Fruit fly (Drosophila melanogaster) whole organism, embryonic: Measurements from ENCODE around the gene Ns4.

Experiments used
- CG10565 ChIP-seq: fragments of 200-800 bp; sonication (Bioruptor generic); optimal IDR thresholded peaks from 3 replicates; lab custom pipeline; 2016; ENCODE audit warnings: missing biosample characterization, mild to moderate bottlenecking, missing genetic modification characterization
- CG11093 ChIP-seq: fragments of 200-800 bp; sonication (Bioruptor generic); IDR thresholded peaks from 3 replicates; pipeline ENCODE4 v1.3.6; 2022; ENCODE audit warnings: missing biosample characterization, missing genetic modification characterization
- CG12104 ChIP-seq: fragments of 200-800 bp; sonication (Bioruptor generic); optimal IDR thresholded peaks from 3 replicates; lab custom pipeline; 2016; ENCODE audit warnings: missing biosample characterization, missing genetic modification characterization
- CG13894 ChIP-seq: fragments of 200-800 bp; sonication (Bioruptor generic); optimal IDR thresholded peaks from 3 replicates; lab custom pipeline; 2018; ENCODE audit warnings: missing biosample characterization, mild to moderate bottlenecking, missing genetic modification characterization, moderate library complexity
- CG14014 ChIP-seq: fragments of 200-800 bp; sonication (Bioruptor generic); IDR thresholded peaks from 2 replicates; pipeline ENCODE4 v1.3.6; 2022; ENCODE audit warnings: missing biosample characterization, missing genetic modification characterization
- CG15269 ChIP-seq: fragments of 200-800 bp; sonication (Bioruptor generic); optimal IDR thresholded peaks from 2 replicates; lab custom pipeline; 2018; ENCODE audit warnings: missing biosample characterization, mild to moderate bottlenecking, missing genetic modification characterization, moderate library complexity
- CG17186 ChIP-seq: fragments of 200-800 bp; sonication (Bioruptor generic); optimal IDR thresholded peaks from 3 replicates; lab custom pipeline; 2017; ENCODE audit warnings: missing biosample characterization, missing genetic modification reagents, missing genetic modification characterization
- CG17328 ChIP-seq: fragments of 200-800 bp; sonication (Bioruptor generic); IDR thresholded peaks from 2 replicates; pipeline ENCODE4 v1.3.6; 2022; ENCODE audit warnings: missing biosample characterization, missing genetic modification characterization
- CG18599 ChIP-seq: fragments of 200-800 bp; sonication (Bioruptor generic); optimal IDR thresholded peaks from 3 replicates; lab custom pipeline; 2017; ENCODE audit warnings: missing biosample characterization, missing genetic modification characterization, mild to moderate bottlenecking, moderate library complexity, missing genetic modification reagents
- CG2129 ChIP-seq: fragments of 200-800 bp; sonication (Bioruptor generic); IDR thresholded peaks from 2 replicates; pipeline ENCODE4 v1.3.6; 2022; ENCODE audit warnings: missing biosample characterization, missing genetic modification characterization; ENCODE audit not compliant: partially characterized antibody
- CG31365 ChIP-seq: fragments of 200-800 bp; sonication (Bioruptor generic); optimal IDR thresholded peaks from 2 replicates; lab custom pipeline; 2018; ENCODE audit warnings: missing biosample characterization, mild to moderate bottlenecking, missing genetic modification characterization
- CG43689 ChIP-seq: fragments of 200-800 bp; sonication (Bioruptor generic); IDR thresholded peaks from 2 replicates; pipeline ENCODE4 v1.3.6; 2022; ENCODE audit warnings: missing biosample characterization, missing genetic modification characterization
- CG4617 ChIP-seq: fragments of 200-800 bp; sonication (Bioruptor generic); optimal IDR thresholded peaks from 3 replicates; lab custom pipeline; 2016; ENCODE audit warnings: missing biosample characterization, missing genetic modification characterization, borderline replicate concordance
- CG6175 ChIP-seq: fragments of 200-800 bp; sonication (Bioruptor generic); IDR thresholded peaks from 3 replicates; pipeline ENCODE4 v1.3.6; 2022; ENCODE audit warnings: missing biosample characterization, missing genetic modification characterization
- CG7357 ChIP-seq: fragments of 200-800 bp; sonication (Bioruptor generic); IDR thresholded peaks from 3 replicates; pipeline ENCODE4 v1.3.6; 2022; ENCODE audit warnings: missing biosample characterization, missing genetic modification characterization
- CG7556 ChIP-seq: fragments of 200-800 bp; sonication (Bioruptor generic); optimal IDR thresholded peaks from 2 replicates; lab custom pipeline; 2017; ENCODE audit warnings: missing biosample characterization, mild to moderate bottlenecking, missing genetic modification characterization
- D19B ChIP-seq: fragments of 200-800 bp; sonication (Bioruptor generic); optimal IDR thresholded peaks from 2 replicates; lab custom pipeline; 2017; ENCODE audit warnings: missing biosample characterization, mild to moderate bottlenecking, missing genetic modification characterization
- Dbx ChIP-seq: fragments of 200-800 bp; sonication (Bioruptor generic); IDR thresholded peaks from 3 replicates; pipeline ENCODE4 v1.3.6; 2022; ENCODE audit warnings: missing biosample characterization, missing genetic modification characterization
- Doc3 ChIP-seq: fragments of 200-800 bp; sonication (Bioruptor generic); IDR thresholded peaks from 3 replicates; pipeline ENCODE4 v1.3.6; 2022; ENCODE audit warnings: missing biosample characterization, missing genetic modification characterization; ENCODE audit not compliant: partially characterized antibody
- Dp ChIP-seq: fragments of 200-800 bp; sonication (Bioruptor generic); optimal IDR thresholded peaks from 2 replicates; lab custom pipeline; 2018; ENCODE audit warnings: missing biosample characterization, mild to moderate bottlenecking, missing genetic modification characterization, moderate library complexity
- Drgx ChIP-seq: fragments of 200-800 bp; sonication (Bioruptor generic); IDR thresholded peaks from 2 replicates; pipeline ENCODE4 v1.3.6; 2022; ENCODE audit warnings: missing biosample characterization, missing genetic modification characterization
- Fer2 ChIP-seq: fragments of 200-800 bp; sonication (Bioruptor generic); optimal IDR thresholded peaks from 2 replicates; lab custom pipeline; 2018; ENCODE audit warnings: missing biosample characterization, mild to moderate bottlenecking, missing genetic modification characterization, moderate library complexity
- HLH54F ChIP-seq: fragments of 200-800 bp; sonication (Bioruptor generic); optimal IDR thresholded peaks from 3 replicates; lab custom pipeline; 2016; ENCODE audit warnings: missing biosample characterization, missing genetic modification characterization
- Hr39 ChIP-seq: fragments of >200 bp; optimal IDR thresholded peaks from 2 replicates; lab custom pipeline; 2017
- Oli ChIP-seq: fragments of 200-800 bp; sonication (Bioruptor generic); optimal IDR thresholded peaks from 2 replicates; lab custom pipeline; 2018; ENCODE audit warnings: missing biosample characterization, mild to moderate bottlenecking, missing genetic modification characterization, moderate library complexity
- Pdp1 ChIP-seq, 2 experiments: fragments of 200-800 bp; sonication (Bioruptor generic); optimal IDR thresholded peaks; 3 replicates each; lab custom pipeline; 2016; ENCODE audit warnings: missing biosample characterization in 2 of 2, missing genetic modification characterization in 2 of 2, mild to moderate bottlenecking in 1 of 2, moderate library complexity in 1 of 2
- Ravus ChIP-seq: fragments of 200-800 bp; sonication (Bioruptor generic); IDR thresholded peaks from 2 replicates; pipeline ENCODE4 v1.3.6; 2022; ENCODE audit warnings: missing biosample characterization, missing genetic modification characterization
- Six4 ChIP-seq: fragments of 200-800 bp; sonication (Bioruptor generic); optimal IDR thresholded peaks from 2 replicates; lab custom pipeline; 2016; ENCODE audit warnings: missing biosample characterization, missing genetic modification characterization
- Spps ChIP-seq: fragments of 200-800 bp; sonication (Bioruptor generic); optimal IDR thresholded peaks from 2 replicates; lab custom pipeline; 2018; ENCODE audit warnings: missing biosample characterization, mild to moderate bottlenecking, missing genetic modification characterization
- Usf ChIP-seq: fragments of 200-800 bp; sonication (Bioruptor generic); optimal IDR thresholded peaks from 2 replicates; lab custom pipeline; 2017; ENCODE audit warnings: missing genotype, missing biosample characterization, missing genetic modification characterization
- ab ChIP-seq: fragments of 200-800 bp; sonication (Bioruptor generic); optimal IDR thresholded peaks from 2 replicates; lab custom pipeline; 2016; ENCODE audit warnings: missing biosample characterization, missing genetic modification characterization
- abd-A ChIP-seq: fragments of 200-800 bp; sonication (Bioruptor generic); optimal IDR thresholded peaks from 3 replicates; lab custom pipeline; 2019; ENCODE audit warnings: missing biosample characterization, mild to moderate bottlenecking, missing genetic modification characterization, moderate library complexity
- ap ChIP-seq: fragments of 200-800 bp; sonication (Bioruptor generic); IDR thresholded peaks from 2 replicates; pipeline ENCODE4 v1.3.6; 2022; ENCODE audit warnings: missing biosample characterization, missing genetic modification characterization
- ash1 ChIP-seq: fragments of 200-800 bp; sonication (Bioruptor generic); optimal IDR thresholded peaks from 2 replicates; lab custom pipeline; 2018; ENCODE audit warnings: missing biosample characterization, mild to moderate bottlenecking, missing genetic modification characterization
- corto ChIP-seq: fragments of 200-800 bp; sonication (Bioruptor generic); optimal IDR thresholded peaks from 2 replicates; lab custom pipeline; 2016; ENCODE audit warnings: missing biosample characterization, mild to moderate bottlenecking, missing genetic modification characterization, moderate library complexity
- da ChIP-seq: fragments of 200-800 bp; sonication (Bioruptor generic); optimal IDR thresholded peaks from 2 replicates; lab custom pipeline; 2016; ENCODE audit warnings: missing biosample characterization, missing genetic modification characterization
- emc ChIP-seq: fragments of 200-800 bp; sonication (Bioruptor generic); optimal IDR thresholded peaks from 2 replicates; lab custom pipeline; 2016; ENCODE audit warnings: missing biosample characterization, missing genetic modification characterization
- ems ChIP-seq: fragments of 200-800 bp; sonication (Bioruptor generic); optimal IDR thresholded peaks from 3 replicates; lab custom pipeline; 2016; ENCODE audit warnings: missing biosample characterization, missing genetic modification characterization
- her ChIP-seq: fragments of 200-800 bp; sonication (Bioruptor generic); optimal IDR thresholded peaks from 2 replicates; lab custom pipeline; 2016; ENCODE audit warnings: missing biosample characterization, missing genetic modification characterization
- jumu ChIP-seq: fragments of 200-800 bp; sonication (Bioruptor generic); optimal IDR thresholded peaks from 3 replicates; lab custom pipeline; 2016; ENCODE audit warnings: missing biosample characterization, missing genetic modification characterization
- ken ChIP-seq: fragments of 200-800 bp; sonication (Bioruptor generic); IDR thresholded peaks from 3 replicates; pipeline ENCODE4 v1.3.6; 2022; ENCODE audit warnings: missing biosample characterization, missing genetic modification characterization
- nmo ChIP-seq: fragments of 200-800 bp; sonication (Bioruptor generic); optimal IDR thresholded peaks from 2 replicates; lab custom pipeline; 2018; ENCODE audit warnings: missing biosample characterization, mild to moderate bottlenecking, missing genetic modification characterization, moderate library complexity
- onecut ChIP-seq: fragments of 200-800 bp; sonication (Bioruptor generic); IDR thresholded peaks from 2 replicates; pipeline ENCODE4 v1.3.6; 2022; ENCODE audit warnings: missing biosample characterization, missing genetic modification characterization
- otp ChIP-seq: fragments of 200-800 bp; sonication (Bioruptor generic); IDR thresholded peaks from 3 replicates; pipeline ENCODE4, ENCODE4 v1.3.6; 2022; ENCODE audit warnings: missing biosample characterization, missing genetic modification characterization
- pho ChIP-seq: fragments of 200-800 bp; sonication (Bioruptor generic); optimal IDR thresholded peaks from 2 replicates; lab custom pipeline; 2016; ENCODE audit warnings: missing biosample characterization, missing genetic modification characterization
- pzg ChIP-seq: fragments of 200-800 bp; sonication (Bioruptor generic); optimal IDR thresholded peaks from 3 replicates; lab custom pipeline; 2018; ENCODE audit warnings: missing biosample characterization, mild to moderate bottlenecking, missing genetic modification characterization, moderate library complexity
- unc-4 ChIP-seq: fragments of 200-800 bp; sonication (Bioruptor generic); IDR thresholded peaks from 2 replicates; pipeline ENCODE4 v1.3.6; 2022; ENCODE audit warnings: missing biosample characterization, missing genetic modification characterization; ENCODE audit not compliant: partially characterized antibody
- vnd ChIP-seq: fragments of 200-800 bp; sonication (Bioruptor generic); IDR thresholded peaks from 3 replicates; pipeline ENCODE4 v1.3.6; 2022; ENCODE audit warnings: missing biosample characterization, missing genetic modification characterization; ENCODE audit not compliant: partially characterized antibody
- wdn ChIP-seq: fragments of 200-800 bp; sonication (Bioruptor generic); IDR thresholded peaks from 2 replicates; pipeline ENCODE4 v1.3.6; 2022; ENCODE audit warnings: missing biosample characterization, missing genetic modification characterization
- wor ChIP-seq: fragments of 200-800 bp; sonication (Bioruptor generic); IDR thresholded peaks from 2 replicates; pipeline ENCODE4 v1.3.6; 2022; ENCODE audit warnings: missing biosample characterization, missing genetic modification characterization

Gene Ns4

dm6 chr2L:20787271-20787791 is 35.1 kb downstream of the Ns4 start, which contains the start of gene Pomp (continued):
- peak; percentile 85 for TF ChIP-seq ken (GFP tag; lab: Robert Waterston, UW)
- peak; percentile 81 for TF ChIP-seq CG11093
- peak; percentile 70 for TF ChIP-seq CG12104 (GFP tag; lab: Kevin White, UChicago)
- TF ChIP-seq CG10565 (GFP tag; lab: Kevin White, UChicago): peak; percentile 56
- TF ChIP-seq Doc3 (GFP tag; lab: Robert Waterston, UW): no peak
- peak; percentile 95 for TF ChIP-seq pzg (GFP tag; lab: Kevin White, UChicago)
- TF ChIP-seq CG15269 (tag; lab: Kevin White, UChicago): peak; percentile 85
- no peak for TF ChIP-seq vnd (GFP tag; lab: Robert Waterston, UW)
- peak; percentile 80 for TF ChIP-seq corto (GFP tag; lab: Kevin White, UChicago)
- TF ChIP-seq CG6175: peak; percentile 83
- peak; percentile 15; the same call in 1 of the 2 replicates for TF ChIP-seq CG2129 (GFP tag; lab: Robert Waterston, UW)
- peak; percentile 27 for TF ChIP-seq Usf (GFP tag; lab: Kevin White, UChicago)
- TF ChIP-seq nmo (GFP tag; lab: Kevin White, UChicago): peak; percentile 89
- peak; percentile 40 for TF ChIP-seq ash1 (GFP tag; lab: Kevin White, UChicago)
- TF ChIP-seq CG14014 (GFP tag; lab: Robert Waterston, UW): peak; percentile 86
- peak; percentile 71 for TF ChIP-seq CG7357
- TF ChIP-seq Hr39 (lab: Kevin White, UChicago): no peak
- TF ChIP-seq jumu (GFP tag; lab: Kevin White, UChicago): peak; percentile 34
- TF ChIP-seq CG13894 (tag; lab: Kevin White, UChicago): peak; percentile 81
- TF ChIP-seq HLH54F (GFP tag; lab: Kevin White, UChicago): peak; percentile 62
- peak; percentile 83 for TF ChIP-seq Oli (tag; lab: Kevin White, UChicago)
- TF ChIP-seq Fer2: peak; percentile 18
- TF ChIP-seq CG17328 (GFP tag; lab: Robert Waterston, UW): peak; percentile 89
- TF ChIP-seq CG4617 (GFP tag; lab: Kevin White, UChicago): peak; percentile 60
- TF ChIP-seq ab: peak; percentile 41
- TF ChIP-seq Ravus (GFP tag; lab: Robert Waterston, UW): peak; percentile 31
- TF ChIP-seq D19B: peak; percentile 98
- TF ChIP-seq wdn (GFP tag; lab: Robert Waterston, UW): peak; percentile 67
- peak; percentile 19 for TF ChIP-seq emc
- TF ChIP-seq otp: peak; percentile 86
- TF ChIP-seq wor (GFP tag; lab: Robert Waterston, UW): peak; percentile 60
- TF ChIP-seq abd-A: no peak
- TF ChIP-seq Six4: peak; percentile 80
- peak; percentile 48 for TF ChIP-seq Dp (GFP tag; lab: Kevin White, UChicago)
- peak; percentile 80 for TF ChIP-seq CG7556 (GFP tag; lab: Kevin White, UChicago)
- TF ChIP-seq unc-4: peak; percentile 70
- peak; percentile 92 for TF ChIP-seq CG18599
- no peak for TF ChIP-seq da (GFP tag; lab: Kevin White, UChicago)
- peak; percentile 58 to 64 for TF ChIP-seq Pdp1 (GFP tag; optimal IDR thresholded peaks at IDR 0.05; lab: Kevin White, UChicago)
- peak; percentile 33 for TF ChIP-seq pho (GFP tag; lab: Kevin White, UChicago)
- TF ChIP-seq Drgx: peak; percentile 82
- peak; percentile 59 for TF ChIP-seq CG31365
- TF ChIP-seq ems: peak; percentile 53
- peak; percentile 81; the same call in 2 of the 3 replicates for TF ChIP-seq Dbx (GFP tag; lab: Robert Waterston, UW)
- 0 out of 2 replicates have a peak, but pooled peaks have one; percentile 18 for TF ChIP-seq CG43689
- TF ChIP-seq CG17186 (GFP tag; lab: Kevin White, UChicago): peak; percentile 60
- peak; percentile 54; the same call in 1 of the 2 replicates for TF ChIP-seq ap (GFP tag; lab: Robert Waterston, UW)
- TF ChIP-seq her (GFP tag; lab: Kevin White, UChicago): no peak
- peak; percentile 73 for TF ChIP-seq Spps (tag; lab: Kevin White, UChicago)
- TF ChIP-seq onecut (GFP tag; lab: Robert Waterston, UW): peak; percentile 68
